Fruit fly (Drosophila melanogaster): ENCODE data around the gene osa.
A peak's percentile ranks its signal among the peaks of the same experiment; 100 is the strongest.

Gene osa

dm6 chr3R:17684854-17685253 lies 33.3 kb downstream of the osa start, which contains the start of the genes CG31251 and CG31360:
CG31251 (minus strand) TSS chr3R:17684915.
CG31360 (plus strand) TSS chr3R:17685097.
- TF ChIP-seq Asciz (GFP tag; optimal IDR thresholded peaks at IDR 0.05), result no peak
- no peak for TF ChIP-seq CG43689 (GFP tag; IDR thresholded peaks at IDR 0.05)
- TF ChIP-seq Ada2b (GFP tag; IDR thresholded peaks at IDR 0.05), result no peak
- TF ChIP-seq CG17612 (GFP tag; IDR thresholded peaks at IDR 0.05), result no peak
- no peak for TF ChIP-seq CG30431 (GFP tag; optimal IDR thresholded peaks at IDR 0.05)
- no peak for TF ChIP-seq CG11093 (GFP tag; IDR thresholded peaks at IDR 0.05)
- TF ChIP-seq Rfx (GFP tag; IDR thresholded peaks at IDR 0.05), result no peak
- no peak for TF ChIP-seq CG17186 (GFP tag; optimal IDR thresholded peaks at IDR 0.05)
- no peak for TF ChIP-seq CG3838 (GFP tag; optimal IDR thresholded peaks at IDR 0.05)
- no peak for TF ChIP-seq ssp (GFP tag; IDR thresholded peaks at IDR 0.05)
- TF ChIP-seq trh (GFP tag; optimal IDR thresholded peaks at IDR 0.05), result no peak
- TF ChIP-seq CG12155 (GFP tag; optimal IDR thresholded peaks at IDR 0.05), result no peak
- no peak for TF ChIP-seq Hr3 (GFP tag; optimal IDR thresholded peaks at IDR 0.05)
- TF ChIP-seq sr (GFP tag; IDR thresholded peaks at IDR 0.05), result no peak
- TF ChIP-seq klu (GFP tag; IDR thresholded peaks at IDR 0.05), result no peak
- TF ChIP-seq maf-S (GFP tag; optimal IDR thresholded peaks at IDR 0.05), result no peak
- no peak for TF ChIP-seq Spps (tag; optimal IDR thresholded peaks at IDR 0.05)
- peak; percentile 82 for TF ChIP-seq knrl (GFP tag; IDR thresholded peaks at IDR 0.05; ENCODE audit: partially characterized antibody)
- no peak for TF ChIP-seq crol (GFP tag; IDR thresholded peaks at IDR 0.05)
- TF ChIP-seq Hr51 (GFP tag; optimal IDR thresholded peaks at IDR 0.05), result no peak
- TF ChIP-seq Dip3 (GFP tag; optimal IDR thresholded peaks at IDR 0.05), result no peak
- TF ChIP-seq Sox100B (GFP tag; optimal IDR thresholded peaks at IDR 0.05), result no peak
- TF ChIP-seq Eip74EF (GFP tag; optimal IDR thresholded peaks at IDR 0.05), result no peak
- TF ChIP-seq her (GFP tag; optimal IDR thresholded peaks at IDR 0.05), result no peak
- no peak for TF ChIP-seq crp (GFP tag; optimal IDR thresholded peaks at IDR 0.05)
- no peak for TF ChIP-seq Fer2 (tag; optimal IDR thresholded peaks at IDR 0.05)
- TF ChIP-seq yki (optimal IDR thresholded peaks at IDR 0.05), result no peak
- peak; percentile 22 for TF ChIP-seq Sin3A (optimal IDR thresholded peaks at IDR 0.05)
- TF ChIP-seq sens-2 (GFP tag; IDR thresholded peaks at IDR 0.05), result no peak
- TF ChIP-seq CG7357 (GFP tag; IDR thresholded peaks at IDR 0.05), result no peak
- no peak for TF ChIP-seq schlank (tag; optimal IDR thresholded peaks at IDR 0.05)
- peak; percentile 18 for TF ChIP-seq sug (tag; optimal IDR thresholded peaks at IDR 0.05)
- no peak for TF ChIP-seq TFAM (GFP tag; optimal IDR thresholded peaks at IDR 0.05)
- no peak for TF ChIP-seq Deaf1 (tag; optimal IDR thresholded peaks at IDR 0.05)
- TF ChIP-seq Oli (tag; optimal IDR thresholded peaks at IDR 0.05), result no peak
- peak; percentile 88 for TF ChIP-seq hbn (GFP tag; IDR thresholded peaks at IDR 0.05; ENCODE audit: partially characterized antibody)
- no peak for TF ChIP-seq Oaz (GFP tag; IDR thresholded peaks at IDR 0.05)
- no peak for TF ChIP-seq ham (GFP tag; IDR thresholded peaks at IDR 0.05)
- TF ChIP-seq vfl (GFP tag; optimal IDR thresholded peaks at IDR 0.05), result no peak
- no peak for TF ChIP-seq Mad (GFP tag; optimal IDR thresholded peaks at IDR 0.05)
- TF ChIP-seq CG8089 (GFP tag; optimal IDR thresholded peaks at IDR 0.05), result no peak
- no peak for TF ChIP-seq Abd-B (GFP tag; optimal IDR thresholded peaks at IDR 0.05)
- no peak for TF ChIP-seq hth (optimal IDR thresholded peaks at IDR 0.05)
- TF ChIP-seq CG34224 (GFP tag; IDR thresholded peaks at IDR 0.05; ENCODE audit: partially characterized antibody), result peak; percentile 95
- no peak for TF ChIP-seq CG12769 (tag; optimal IDR thresholded peaks at IDR 0.05)
- TF ChIP-seq prd (optimal IDR thresholded peaks at IDR 0.05), result no peak
- TF ChIP-seq prd (GFP tag; IDR thresholded peaks at IDR 0.05), result no peak
- TF ChIP-seq croc (GFP tag; conservative IDR thresholded peaks at IDR 0.05), result no peak
- TF ChIP-seq NC2β (GFP tag; optimal IDR thresholded peaks at IDR 0.05), result no peak
- no peak for TF ChIP-seq CG13624 (GFP tag; optimal IDR thresholded peaks at IDR 0.05)
- TF ChIP-seq ap (GFP tag; IDR thresholded peaks at IDR 0.05), result no peak
- TF ChIP-seq nom (GFP tag; optimal IDR thresholded peaks at IDR 0.05), result no peak
- TF ChIP-seq CG4282 (GFP tag; optimal IDR thresholded peaks at IDR 0.05), result no peak
- TF ChIP-seq cad (GFP tag; optimal IDR thresholded peaks at IDR 0.05), result no peak
